Fruit fly (Drosophila melanogaster) S2 (cell line): Measurements from ENCODE around the gene DopEcR.

Experiments used
- CG8478 ChIP-seq: fragments of >200 bp; optimal IDR thresholded peaks from 2 replicates; lab custom pipeline; 2018
- CTCF ChIP-seq, 2 experiments: fragments of >200 bp; optimal IDR thresholded peaks; 2 replicates each; lab custom pipeline; 2018

- TF ChIP-seq CG8478 (lab: Kevin White, UChicago) (no peak), CTCF (optimal IDR thresholded peaks at IDR 0.05; lab: Kevin White, UChicago) (no peak)
Observed at dm6 chr3L:4397874-4398273, 17.7 kb upstream of the DopEcR start.
